Fruit fly (Drosophila melanogaster) whole organism, prepupa: ENCODE results near the gene Ddc.
A peak's percentile ranks its signal among the peaks of the same experiment; 100 is the strongest.

Source experiments
- Blimp-1 ChIP-seq: fragments of 200-800 bp; sonication (Bioruptor generic); optimal IDR thresholded peaks from 3 replicates; lab custom pipeline; 2017; ENCODE audit warnings: missing biosample characterization, missing genetic modification characterization, mild to moderate bottlenecking, moderate library complexity, missing genetic modification reagents
- CG10631 ChIP-seq: fragments of 200-800 bp; sonication (Bioruptor generic); optimal IDR thresholded peaks from 2 replicates; lab custom pipeline; 2016; ENCODE audit warnings: missing biosample characterization, missing genetic modification characterization
- CG11762 ChIP-seq: fragments of 200-800 bp; sonication (Bioruptor generic); optimal IDR thresholded peaks from 3 replicates; lab custom pipeline; 2016; ENCODE audit warnings: missing biosample characterization, missing genetic modification characterization; ENCODE audit not compliant: insufficient read depth
- CG15336 ChIP-seq: fragments of 200-800 bp; sonication (Bioruptor generic); IDR thresholded peaks from 2 replicates; pipeline ENCODE4 v1.3.6; 2022; ENCODE audit warnings: missing biosample characterization, missing genetic modification characterization
- CG1621 ChIP-seq: fragments of 200-800 bp; sonication (Bioruptor generic); optimal IDR thresholded peaks from 3 replicates; lab custom pipeline; 2018; ENCODE audit warnings: missing biosample characterization, mild to moderate bottlenecking, missing genetic modification characterization
- CG16779 ChIP-seq: fragments of 200-800 bp; sonication (Bioruptor generic); optimal IDR thresholded peaks from 3 replicates; lab custom pipeline; 2017; ENCODE audit warnings: missing biosample characterization, mild to moderate bottlenecking, missing genetic modification characterization
- CG3032 ChIP-seq: fragments of 200-800 bp; optimal IDR thresholded peaks from 2 replicates; lab custom pipeline; 2019; ENCODE audit warnings: missing biosample characterization, mild to moderate bottlenecking, missing genetic modification characterization, moderate library complexity
- CG32006 ChIP-seq: fragments of 200-800 bp; sonication (Bioruptor generic); optimal IDR thresholded peaks from 3 replicates; lab custom pipeline; 2017; ENCODE audit warnings: missing biosample characterization, mild to moderate bottlenecking, missing genetic modification characterization
- CG34406 ChIP-seq: fragments of 200-800 bp; sonication (Bioruptor generic); optimal IDR thresholded peaks from 3 replicates; lab custom pipeline; 2016; ENCODE audit warnings: missing biosample characterization, missing genetic modification characterization
- CG3919 ChIP-seq: fragments of 200-800 bp; sonication (Bioruptor generic); optimal IDR thresholded peaks from 3 replicates; lab custom pipeline; 2016; ENCODE audit warnings: missing biosample characterization, missing genetic modification characterization
- CG6163 ChIP-seq: fragments of 200-800 bp; sonication (Bioruptor generic); IDR thresholded peaks from 3 replicates; pipeline ENCODE4 v1.3.6; 2022; ENCODE audit warnings: missing biosample characterization, missing genetic modification characterization
- CG6276 ChIP-seq: fragments of 200-800 bp; sonication (Bioruptor generic); optimal IDR thresholded peaks from 2 replicates; lab custom pipeline; 2017; ENCODE audit warnings: missing biosample characterization, mild to moderate bottlenecking, missing genetic modification characterization
- CG6808 ChIP-seq: fragments of 200-800 bp; sonication (Bioruptor generic); optimal IDR thresholded peaks from 3 replicates; lab custom pipeline; 2017; ENCODE audit warnings: missing biosample characterization, missing genetic modification characterization, mild to moderate bottlenecking, moderate library complexity, missing genetic modification reagents
- CG7368 ChIP-seq: fragments of 200-800 bp; sonication (Bioruptor generic); optimal IDR thresholded peaks from 3 replicates; lab custom pipeline; 2016; ENCODE audit warnings: missing biosample characterization, missing genetic modification characterization
- CG8119 ChIP-seq: fragments of 200-800 bp; sonication (Bioruptor generic); IDR thresholded peaks from 3 replicates; pipeline ENCODE4 v1.3.6; 2022; ENCODE audit warnings: missing biosample characterization, missing genetic modification characterization
- CG8319 ChIP-seq: fragments of 200-800 bp; sonication (Bioruptor generic); optimal IDR thresholded peaks from 3 replicates; lab custom pipeline; 2016; ENCODE audit warnings: missing biosample characterization, missing genetic modification characterization
- CG8632 ChIP-seq: fragments of 200-800 bp; sonication (Bioruptor generic); optimal IDR thresholded peaks from 3 replicates; lab custom pipeline; 2016; ENCODE audit warnings: missing biosample characterization, missing genetic modification characterization
- Eip93F ChIP-seq: fragments of 200-800 bp; sonication (Bioruptor generic); optimal IDR thresholded peaks from 2 replicates; lab custom pipeline; 2016; ENCODE audit warnings: missing biosample characterization, mild to moderate bottlenecking, missing genetic modification characterization
- Ets21C ChIP-seq: fragments of 200-800 bp; sonication (Bioruptor generic); optimal IDR thresholded peaks from 3 replicates; lab custom pipeline; 2016; ENCODE audit warnings: missing biosample characterization, missing genetic modification characterization
- Ets96B ChIP-seq: fragments of 200-800 bp; optimal IDR thresholded peaks from 2 replicates; lab custom pipeline; 2019; ENCODE audit warnings: missing biosample characterization, mild to moderate bottlenecking, missing genetic modification characterization, moderate library complexity
- Gug ChIP-seq: fragments of 200-800 bp; sonication (Bioruptor generic); IDR thresholded peaks from 2 replicates; pipeline ENCODE4 v1.3.6; 2022; ENCODE audit warnings: missing biosample characterization, missing genetic modification characterization
- Hr38 ChIP-seq: sonication (Bioruptor generic); optimal IDR thresholded peaks from 2 replicates; lab custom pipeline; 2016; ENCODE audit warnings: missing biosample characterization, missing genetic modification characterization
- Hr39 ChIP-seq: fragments of 200-800 bp; sonication (Bioruptor generic); optimal IDR thresholded peaks from 2 replicates; lab custom pipeline; 2016; ENCODE audit warnings: missing biosample characterization, missing genetic modification characterization
- Met ChIP-seq: fragments of 200-800 bp; sonication (Bioruptor generic); optimal IDR thresholded peaks from 3 replicates; lab custom pipeline; 2016; ENCODE audit warnings: missing biosample characterization, missing genetic modification characterization
- OdsH ChIP-seq: fragments of 200-800 bp; sonication (Bioruptor generic); optimal IDR thresholded peaks from 3 replicates; lab custom pipeline; 2016; ENCODE audit warnings: missing biosample characterization, missing genetic modification characterization
- Sox102F ChIP-seq: fragments of 200-800 bp; sonication (Bioruptor generic); optimal IDR thresholded peaks from 2 replicates; lab custom pipeline; 2016; ENCODE audit warnings: missing biosample characterization, mild to moderate bottlenecking, missing genetic modification characterization
- achi ChIP-seq: fragments of 200-800 bp; sonication (Bioruptor generic); optimal IDR thresholded peaks from 3 replicates; lab custom pipeline; 2016; ENCODE audit warnings: missing biosample characterization, missing genetic modification characterization
- acj6 ChIP-seq: fragments of 200-800 bp; sonication (Bioruptor generic); optimal IDR thresholded peaks from 3 replicates; lab custom pipeline; 2016; ENCODE audit warnings: missing biosample characterization, missing genetic modification characterization
- cyc ChIP-seq: fragments of 200-800 bp; sonication (Bioruptor generic); optimal IDR thresholded peaks from 3 replicates; lab custom pipeline; 2016; ENCODE audit warnings: missing biosample characterization, missing genetic modification characterization
- dac ChIP-seq: fragments of 200-800 bp; sonication (Bioruptor generic); optimal IDR thresholded peaks from 2 replicates; lab custom pipeline; 2017; ENCODE audit warnings: missing biosample characterization, mild to moderate bottlenecking, missing genetic modification characterization
- dsx ChIP-seq: fragments of 200-800 bp; optimal IDR thresholded peaks from 3 replicates; lab custom pipeline; 2019; ENCODE audit warnings: missing biosample characterization, mild to moderate bottlenecking, missing genetic modification characterization, moderate library complexity; ENCODE audit not compliant: poor library complexity, severe bottlenecking
- eg ChIP-seq: fragments of 200-800 bp; sonication (Bioruptor generic); IDR thresholded peaks from 3 replicates; pipeline ENCODE4 v1.3.6; 2022; ENCODE audit warnings: missing biosample characterization, missing genetic modification characterization
- esn ChIP-seq: fragments of 200-800 bp; sonication (Bioruptor generic); optimal IDR thresholded peaks from 2 replicates; lab custom pipeline; 2016; ENCODE audit warnings: missing biosample characterization, mild to moderate bottlenecking, missing genetic modification characterization, moderate library complexity
- fd85E ChIP-seq: fragments of 200-800 bp; sonication (Bioruptor generic); optimal IDR thresholded peaks from 3 replicates; lab custom pipeline; 2016; ENCODE audit warnings: missing biosample characterization, missing genetic modification characterization
- fkh ChIP-seq: fragments of 200-800 bp; sonication (Bioruptor generic); optimal IDR thresholded peaks from 3 replicates; lab custom pipeline; 2017; ENCODE audit warnings: missing biosample characterization, mild to moderate bottlenecking, missing genetic modification characterization, moderate library complexity
- lz ChIP-seq: fragments of 200-800 bp; sonication (Bioruptor generic); optimal IDR thresholded peaks from 3 replicates; lab custom pipeline; 2016; ENCODE audit warnings: missing biosample characterization, missing genetic modification characterization
- net ChIP-seq: fragments of 200-800 bp; sonication (Bioruptor generic); optimal IDR thresholded peaks from 3 replicates; lab custom pipeline; 2016; ENCODE audit warnings: missing biosample characterization, missing genetic modification characterization
- salr ChIP-seq, 2 experiments: fragments of 200-800 bp; sonication (Bioruptor generic); optimal IDR thresholded peaks; 3 replicates each; lab custom pipeline; 2016 to 2018; ENCODE audit warnings: missing biosample characterization in 2 of 2, missing genetic modification characterization in 2 of 2, mild to moderate bottlenecking in 1 of 2
- topi ChIP-seq: fragments of 200-800 bp; sonication (Bioruptor generic); optimal IDR thresholded peaks from 3 replicates; lab custom pipeline; 2016; ENCODE audit warnings: missing biosample characterization, missing genetic modification characterization

Ddc gene

DNA sequence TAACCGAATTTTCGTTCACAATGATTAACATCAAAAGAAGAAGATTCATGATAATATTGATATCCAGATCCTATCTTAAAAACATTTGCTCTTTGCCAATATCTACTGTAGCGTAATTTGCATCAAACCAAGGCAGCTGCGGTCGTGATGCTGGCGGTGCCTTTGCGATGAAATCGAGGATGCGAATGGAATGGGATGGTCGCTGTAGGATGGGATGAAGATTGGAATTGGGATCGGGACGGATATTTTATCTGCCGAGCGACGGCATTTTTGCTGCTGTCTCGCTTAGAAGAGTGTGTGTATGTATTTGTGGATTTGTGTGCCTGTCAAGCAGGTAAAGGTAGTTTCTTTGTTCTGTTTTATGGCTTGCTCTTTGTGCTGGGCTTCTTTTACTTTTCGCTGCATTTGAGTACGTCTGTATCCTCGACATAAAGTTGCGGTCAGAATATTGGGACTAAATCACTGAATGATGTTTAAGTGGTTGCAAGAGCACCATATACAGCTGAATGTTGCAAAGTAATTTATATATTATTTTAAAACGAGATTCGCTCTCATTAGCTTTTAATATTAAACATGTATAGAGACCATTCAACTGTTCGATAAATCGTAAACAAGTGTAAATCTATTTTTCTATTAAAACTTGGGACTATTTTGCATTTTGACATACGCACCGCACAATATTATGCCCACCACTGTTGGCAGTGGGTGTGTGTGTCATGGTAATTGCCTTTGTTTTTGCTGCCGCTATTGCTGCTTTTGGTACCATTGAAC lies 42.4 kb upstream of the Ddc start (continued):
- TF ChIP-seq dsx (GFP tag; lab: Kevin White, UChicago) (peak; percentile 4), esn (peak; percentile 81), salr (GFP tag; optimal IDR thresholded peaks at IDR 0.05; lab: Kevin White, UChicago) (peak in 1 of 2 experiments; percentile 28), Blimp-1 (GFP tag; lab: Kevin White, UChicago) (no peak), lz (peak; percentile 73), CG16779 (tag; lab: Kevin White, UChicago) (no peak), Met (GFP tag; lab: Kevin White, UChicago) (peak; percentile 82), fkh (GFP tag; lab: Kevin White, UChicago) (no peak), Gug (no peak), CG8319 (GFP tag; lab: Kevin White, UChicago) (peak; percentile 69), CG6163 (peak; percentile 5; the same call in 1 of the 3 replicates), CG6808 (GFP tag; lab: Kevin White, UChicago) (no peak), Hr39 (GFP tag; lab: Kevin White, UChicago) (peak; percentile 64), dac (GFP tag; lab: Kevin White, UChicago) (no peak), acj6 (GFP tag; lab: Kevin White, UChicago) (peak; percentile 75), CG3032 (tag; lab: Kevin White, UChicago) (peak; percentile 60), net (GFP tag; lab: Kevin White, UChicago) (no peak), cyc (GFP tag; lab: Kevin White, UChicago) (peak; percentile 64), Eip93F (peak; percentile 74), eg (GFP tag; lab: Robert Waterston, UW) (peak; percentile 28; the same call in 1 of the 3 replicates), CG11762 (GFP tag; lab: Kevin White, UChicago) (peak; percentile 75), Sox102F (GFP tag; lab: Kevin White, UChicago) (peak; percentile 67), CG3919 (GFP tag; lab: Kevin White, UChicago) (peak; percentile 54), CG8119 (GFP tag; lab: Robert Waterston, UW) (peak; percentile 50), achi (GFP tag; lab: Kevin White, UChicago) (peak; percentile 73), Hr38 (GFP tag; lab: Kevin White, UChicago) (no peak), CG1621 (tag; lab: Kevin White, UChicago) (no peak), topi (GFP tag; lab: Kevin White, UChicago) (peak; percentile 77), Ets96B (tag; lab: Kevin White, UChicago) (peak; percentile 18), CG32006 (GFP tag; lab: Kevin White, UChicago) (peak; percentile 62), fd85E (GFP tag; lab: Kevin White, UChicago) (no peak), CG34406 (GFP tag; lab: Kevin White, UChicago) (peak; percentile 77), CG8632 (GFP tag; lab: Kevin White, UChicago) (peak; percentile 56), CG15336 (GFP tag; lab: Robert Waterston, UW) (peak; percentile 51; the same call in 1 of the 2 replicates), CG6276 (GFP tag; lab: Kevin White, UChicago) (peak; percentile 45), CG10631 (GFP tag; lab: Kevin White, UChicago) (peak; percentile 54), Ets21C (peak; percentile 31), OdsH (GFP tag; lab: Kevin White, UChicago) (peak; percentile 75), CG7368 (GFP tag; lab: Kevin White, UChicago) (peak; percentile 33)
